Fruit fly (Drosophila melanogaster) whole organism, embryonic: ENCODE results near the gene Nf-YC.

Experiments used
- Bteb2 ChIP-seq: fragments of 200-800 bp; sonication (Bioruptor generic); optimal IDR thresholded peaks from 2 replicates; lab custom pipeline; 2016; ENCODE audit warnings: missing biosample characterization, missing genetic modification characterization
- CG10274 ChIP-seq: fragments of 200-800 bp; sonication (Bioruptor generic); optimal IDR thresholded peaks from 3 replicates; lab custom pipeline; 2017; ENCODE audit warnings: missing biosample characterization, mild to moderate bottlenecking, missing genetic modification characterization
- CG11398 ChIP-seq: fragments of 200-800 bp; sonication (Bioruptor generic); optimal IDR thresholded peaks from 2 replicates; lab custom pipeline; 2016; ENCODE audit warnings: missing biosample characterization, missing genetic modification characterization
- CG11456 ChIP-seq: fragments of 200-800 bp; sonication (Bioruptor generic); IDR thresholded peaks from 3 replicates; pipeline ENCODE4 v1.3.6; 2022; ENCODE audit warnings: missing biosample characterization, missing genetic modification characterization
- CG12155 ChIP-seq: fragments of 200-800 bp; sonication (Bioruptor generic); optimal IDR thresholded peaks from 3 replicates; lab custom pipeline; 2016; ENCODE audit warnings: missing biosample characterization, missing genetic modification characterization
- CG12942 ChIP-seq: fragments of 200-800 bp; sonication (Bioruptor generic); optimal IDR thresholded peaks from 3 replicates; lab custom pipeline; 2016; ENCODE audit warnings: missing biosample characterization, missing genetic modification characterization
- CG13424 ChIP-seq: fragments of 200-800 bp; sonication (Bioruptor generic); optimal IDR thresholded peaks from 2 replicates; lab custom pipeline; 2019; ENCODE audit warnings: missing biosample characterization, mild to moderate bottlenecking, missing genetic modification characterization, moderate library complexity
- CG14667 ChIP-seq: fragments of 200-800 bp; sonication (Bioruptor generic); IDR thresholded peaks from 2 replicates; pipeline ENCODE4 v1.3.6; 2022; ENCODE audit warnings: missing biosample characterization, missing genetic modification characterization
- CG15269 ChIP-seq: fragments of 200-800 bp; sonication (Bioruptor generic); optimal IDR thresholded peaks from 2 replicates; lab custom pipeline; 2018; ENCODE audit warnings: missing biosample characterization, mild to moderate bottlenecking, missing genetic modification characterization, moderate library complexity
- CG17328 ChIP-seq: fragments of 200-800 bp; sonication (Bioruptor generic); IDR thresholded peaks from 2 replicates; pipeline ENCODE4 v1.3.6; 2022; ENCODE audit warnings: missing biosample characterization, missing genetic modification characterization
- CG18476 ChIP-seq: fragments of 200-800 bp; sonication (Bioruptor generic); optimal IDR thresholded peaks from 2 replicates; lab custom pipeline; 2016; ENCODE audit warnings: missing biosample characterization, mild to moderate bottlenecking, missing genetic modification characterization
- CG2129 ChIP-seq: fragments of 200-800 bp; sonication (Bioruptor generic); IDR thresholded peaks from 2 replicates; pipeline ENCODE4 v1.3.6; 2022; ENCODE audit warnings: missing biosample characterization, missing genetic modification characterization; ENCODE audit not compliant: partially characterized antibody
- CG30403 ChIP-seq: fragments of 200-800 bp; sonication (Bioruptor generic); optimal IDR thresholded peaks from 3 replicates; lab custom pipeline; 2016; ENCODE audit warnings: missing biosample characterization, missing genetic modification characterization
- CG3281 ChIP-seq: fragments of 200-800 bp; sonication (Bioruptor generic); optimal IDR thresholded peaks from 3 replicates; lab custom pipeline; 2017; ENCODE audit warnings: missing biosample characterization, mild to moderate bottlenecking, missing genetic modification characterization
- CG6654 ChIP-seq: fragments of 200-800 bp; sonication (Bioruptor generic); optimal IDR thresholded peaks from 2 replicates; lab custom pipeline; 2017; ENCODE audit warnings: missing biosample characterization, mild to moderate bottlenecking, missing genetic modification characterization
- CG6689 ChIP-seq: fragments of 200-800 bp; sonication (Bioruptor generic); IDR thresholded peaks from 2 replicates; pipeline ENCODE4 v1.3.6; 2022; ENCODE audit warnings: missing biosample characterization, missing genetic modification characterization
- CG7786 ChIP-seq: fragments of 200-800 bp; sonication (Bioruptor generic); optimal IDR thresholded peaks from 2 replicates; lab custom pipeline; 2016; ENCODE audit warnings: missing biosample characterization, missing genetic modification characterization
- CG8388 ChIP-seq: fragments of 200-800 bp; sonication (Bioruptor generic); optimal IDR thresholded peaks from 2 replicates; lab custom pipeline; 2019; ENCODE audit warnings: missing biosample characterization, mild to moderate bottlenecking, missing genetic modification characterization, moderate library complexity
- CG8765 ChIP-seq: fragments of 200-800 bp; sonication (Bioruptor generic); IDR thresholded peaks from 2 replicates; pipeline ENCODE4 v1.3.6; 2022; ENCODE audit warnings: missing biosample characterization, missing genetic modification characterization
- CG8924 ChIP-seq: fragments of 200-800 bp; optimal IDR thresholded peaks from 3 replicates; lab custom pipeline; 2019; ENCODE audit warnings: missing biosample characterization, mild to moderate bottlenecking, missing genetic modification characterization, moderate library complexity
- CG9932 ChIP-seq: fragments of 200-800 bp; sonication (Bioruptor generic); IDR thresholded peaks from 2 replicates; pipeline ENCODE4 v1.3.6; 2022; ENCODE audit warnings: missing biosample characterization, missing genetic modification characterization
- CrebB ChIP-seq: fragments of 200-800 bp; sonication (Bioruptor generic); optimal IDR thresholded peaks from 3 replicates; lab custom pipeline; 2018; ENCODE audit warnings: missing biosample characterization, mild to moderate bottlenecking, missing genetic modification characterization
- Dbx ChIP-seq: fragments of 200-800 bp; sonication (Bioruptor generic); IDR thresholded peaks from 3 replicates; pipeline ENCODE4 v1.3.6; 2022; ENCODE audit warnings: missing biosample characterization, missing genetic modification characterization
- Dek ChIP-seq: fragments of 200-800 bp; sonication (Bioruptor generic); optimal IDR thresholded peaks from 3 replicates; lab custom pipeline; 2019; ENCODE audit warnings: missing biosample characterization, mild to moderate bottlenecking, missing genetic modification characterization, moderate library complexity
- HLHmδ ChIP-seq: fragments of 200-800 bp; sonication (Bioruptor generic); optimal IDR thresholded peaks from 2 replicates; lab custom pipeline; 2018; ENCODE audit warnings: missing biosample characterization, mild to moderate bottlenecking, missing genetic modification characterization, moderate library complexity
- Hmr ChIP-seq: fragments of 200-800 bp; sonication (Bioruptor generic); optimal IDR thresholded peaks from 3 replicates; lab custom pipeline; 2017; ENCODE audit warnings: mild to moderate bottlenecking, missing biosample characterization, missing genetic modification reagents, missing genetic modification characterization
- Hmx ChIP-seq: fragments of 200-800 bp; sonication (Bioruptor generic); optimal IDR thresholded peaks from 2 replicates; lab custom pipeline; 2016; ENCODE audit warnings: missing biosample characterization, missing genetic modification characterization
- Max ChIP-seq: fragments of 200-800 bp; sonication (Bioruptor generic); optimal IDR thresholded peaks from 2 replicates; lab custom pipeline; 2016; ENCODE audit warnings: missing biosample characterization, mild to moderate bottlenecking, missing genetic modification characterization
- Ssrp ChIP-seq: fragments of 200-800 bp; sonication (Bioruptor generic); optimal IDR thresholded peaks from 2 replicates; lab custom pipeline; 2018; ENCODE audit warnings: missing biosample characterization, mild to moderate bottlenecking, missing genetic modification characterization, moderate library complexity
- Trl ChIP-seq, 3 experiments: fragments of >200 bp in 2 of 3; fragments of 200-800 bp in 1 of 3; sonication (Bioruptor generic) in 1 of 3; optimal IDR thresholded peaks; 2 replicates in 1 of 3; 3 replicates in 2 of 3; lab custom pipeline; 2016 to 2017; ENCODE audit warnings: missing biosample characterization in 1 of 3, missing genetic modification characterization in 1 of 3
- ash1 ChIP-seq: fragments of 200-800 bp; sonication (Bioruptor generic); optimal IDR thresholded peaks from 2 replicates; lab custom pipeline; 2018; ENCODE audit warnings: missing biosample characterization, mild to moderate bottlenecking, missing genetic modification characterization
- az2 ChIP-seq: fragments of 200-800 bp; sonication (Bioruptor generic); optimal IDR thresholded peaks from 3 replicates; lab custom pipeline; 2016; ENCODE audit warnings: missing biosample characterization, missing genetic modification characterization
- bcd ChIP-seq: fragments of 200-800 bp; sonication (Bioruptor generic); optimal IDR thresholded peaks from 2 replicates; lab custom pipeline; 2017; ENCODE audit warnings: missing biosample characterization, mild to moderate bottlenecking, missing genetic modification characterization
- chm ChIP-seq: fragments of 200-800 bp; sonication (Bioruptor generic); IDR thresholded peaks from 2 replicates; pipeline ENCODE4 v1.3.6; 2022; ENCODE audit warnings: missing biosample characterization, missing genetic modification characterization
- ci ChIP-seq: fragments of 200-800 bp; sonication (Bioruptor generic); IDR thresholded peaks from 3 replicates; pipeline ENCODE4 v1.3.6; 2022; ENCODE audit warnings: missing biosample characterization, missing genetic modification characterization
- dati ChIP-seq: fragments of 200-800 bp; sonication (Bioruptor generic); IDR thresholded peaks from 2 replicates; pipeline ENCODE4 v1.3.6; 2022; ENCODE audit warnings: missing biosample characterization, missing genetic modification characterization
- disco-r ChIP-seq: fragments of 200-800 bp; sonication (Bioruptor generic); optimal IDR thresholded peaks from 2 replicates; lab custom pipeline; 2016; ENCODE audit warnings: missing biosample characterization, missing genetic modification characterization
- dysf ChIP-seq: fragments of 200-800 bp; sonication (Bioruptor generic); IDR thresholded peaks from 3 replicates; pipeline ENCODE4 v1.3.6; 2022; ENCODE audit warnings: missing biosample characterization, missing genetic modification characterization
- ewg ChIP-seq: fragments of 200-800 bp; sonication (Bioruptor generic); optimal IDR thresholded peaks from 3 replicates; lab custom pipeline; 2017; ENCODE audit warnings: mild to moderate bottlenecking, missing biosample characterization, missing genetic modification reagents, missing genetic modification characterization
- fd102C ChIP-seq: fragments of 200-800 bp; sonication (Bioruptor generic); optimal IDR thresholded peaks from 2 replicates; lab custom pipeline; 2018; ENCODE audit warnings: missing biosample characterization, mild to moderate bottlenecking, missing genetic modification characterization, moderate library complexity
- gem ChIP-seq: fragments of 200-800 bp; sonication (Bioruptor generic); optimal IDR thresholded peaks from 2 replicates; lab custom pipeline; 2019; ENCODE audit warnings: missing biosample characterization, mild to moderate bottlenecking, missing genetic modification characterization, moderate library complexity
- kah ChIP-seq: fragments of 200-800 bp; sonication (Bioruptor generic); optimal IDR thresholded peaks from 2 replicates; lab custom pipeline; 2018; ENCODE audit warnings: missing biosample characterization, mild to moderate bottlenecking, missing genetic modification characterization
- lmd ChIP-seq: fragments of 200-800 bp; sonication (Bioruptor generic); IDR thresholded peaks from 2 replicates; pipeline ENCODE4 v1.3.6; 2022; ENCODE audit warnings: missing biosample characterization, missing genetic modification characterization
- org-1 ChIP-seq: fragments of 200-800 bp; sonication (Bioruptor generic); optimal IDR thresholded peaks from 2 replicates; lab custom pipeline; 2017; ENCODE audit warnings: missing biosample characterization, missing genetic modification characterization
- pnt ChIP-seq: fragments of 200-800 bp; sonication (Bioruptor generic); optimal IDR thresholded peaks from 3 replicates; lab custom pipeline; 2016; ENCODE audit warnings: missing biosample characterization, missing genetic modification characterization
- psq ChIP-seq: fragments of 200-800 bp; sonication (Bioruptor generic); optimal IDR thresholded peaks from 2 replicates; lab custom pipeline; 2017; ENCODE audit warnings: missing biosample characterization, missing genetic modification characterization
- ro ChIP-seq: fragments of 200-800 bp; sonication (Bioruptor generic); IDR thresholded peaks from 2 replicates; pipeline ENCODE4 v1.3.6; 2022; ENCODE audit warnings: missing biosample characterization, missing genetic modification characterization
- seq ChIP-seq: fragments of 200-800 bp; sonication (Bioruptor generic); IDR thresholded peaks from 2 replicates; pipeline ENCODE4 v1.3.6; 2022; ENCODE audit warnings: missing biosample characterization, missing genetic modification characterization
- sisA ChIP-seq: fragments of 200-800 bp; sonication (Bioruptor generic); IDR thresholded peaks from 2 replicates; pipeline ENCODE4 v1.3.6; 2022; ENCODE audit warnings: missing biosample characterization, missing genetic modification characterization
- vnd ChIP-seq: fragments of 200-800 bp; sonication (Bioruptor generic); IDR thresholded peaks from 3 replicates; pipeline ENCODE4 v1.3.6; 2022; ENCODE audit warnings: missing biosample characterization, missing genetic modification characterization; ENCODE audit not compliant: partially characterized antibody

Gene Nf-YC

dm6 chrX:6843841-6844440, 23.2 kb upstream of the Nf-YC start, which contains the start of the genes CG14435 and Tmf (continued):
- peak; percentile 82 for TF ChIP-seq Ssrp (tag; lab: Kevin White, UChicago)
- peak; percentile 62 for TF ChIP-seq ro
- peak; percentile 44 for TF ChIP-seq psq
- peak; percentile 50 for TF ChIP-seq pnt (GFP tag; lab: Kevin White, UChicago)
- peak; percentile 91 for TF ChIP-seq dysf (GFP tag; lab: Robert Waterston, UW)
- peak; percentile 92 for TF ChIP-seq gem
- peak; percentile 91 for TF ChIP-seq sisA (GFP tag; lab: Robert Waterston, UW)
- peak; percentile 80 for TF ChIP-seq az2 (GFP tag; lab: Kevin White, UChicago)
- TF ChIP-seq ci (GFP tag; lab: Robert Waterston, UW), result peak; percentile 80
- TF ChIP-seq CG15269 (tag; lab: Kevin White, UChicago), result peak; percentile 86
- TF ChIP-seq CG13424 (tag; lab: Kevin White, UChicago), result peak; percentile 90
- TF ChIP-seq CG6654 (GFP tag; lab: Kevin White, UChicago), result peak; percentile 56
- peak; percentile 45 for TF ChIP-seq Hmx
- TF ChIP-seq CG8924 (tag; lab: Kevin White, UChicago), result peak; percentile 90
- no peak for TF ChIP-seq ash1 (GFP tag; lab: Kevin White, UChicago)
- TF ChIP-seq fd102C (GFP tag; lab: Kevin White, UChicago), result peak; percentile 8
- TF ChIP-seq Hmr (GFP tag; lab: Kevin White, UChicago), result peak; percentile 85
- TF ChIP-seq lmd (GFP tag; lab: Robert Waterston, UW), result peak; percentile 89
- TF ChIP-seq CG12155 (GFP tag; lab: Kevin White, UChicago), result peak; percentile 81
- peak; percentile 42 for TF ChIP-seq CG10274 (GFP tag; lab: Kevin White, UChicago)
- peak; percentile 79 for TF ChIP-seq Dek (tag; lab: Kevin White, UChicago)
- 0 out of 2 replicates have a peak, but pooled peaks have one; percentile 37 for TF ChIP-seq chm
- peak; percentile 93 for TF ChIP-seq CG9932 (GFP tag; lab: Robert Waterston, UW)
- peak; percentile 71 for TF ChIP-seq CG18476 (GFP tag; lab: Kevin White, UChicago)
- TF ChIP-seq CrebB (tag; lab: Kevin White, UChicago), result no peak
- TF ChIP-seq CG6689 (GFP tag; lab: Robert Waterston, UW), result peak; percentile 88
- TF ChIP-seq CG8765 (GFP tag; lab: Robert Waterston, UW), result peak; percentile 72
- TF ChIP-seq Dbx (GFP tag; lab: Robert Waterston, UW), result peak; percentile 91
- TF ChIP-seq dati, result no peak
- TF ChIP-seq bcd, result peak; percentile 89
- no peak for TF ChIP-seq CG2129
- peak; percentile 27 for TF ChIP-seq Bteb2 (GFP tag; lab: Kevin White, UChicago)
- TF ChIP-seq kah (GFP tag; lab: Kevin White, UChicago), result peak; percentile 59
- TF ChIP-seq CG8388 (GFP tag; lab: Kevin White, UChicago), result peak; percentile 76
- TF ChIP-seq CG3281 (GFP tag; lab: Kevin White, UChicago), result peak; percentile 83
- TF ChIP-seq CG11456, result peak; percentile 90
- TF ChIP-seq Max (GFP tag; lab: Kevin White, UChicago), result peak; percentile 77
- TF ChIP-seq CG30403 (GFP tag; lab: Kevin White, UChicago), result peak; percentile 91
- peak; percentile 53 for TF ChIP-seq org-1 (GFP tag; lab: Kevin White, UChicago)
- peak; percentile 68 for TF ChIP-seq CG12942 (GFP tag; lab: Kevin White, UChicago)
- TF ChIP-seq ewg (GFP tag; lab: Kevin White, UChicago), result peak; percentile 67
- no peak for TF ChIP-seq CG11398 (GFP tag; lab: Kevin White, UChicago)
- 0 out of 3 replicates have a peak, but pooled peaks have one; percentile 50 for TF ChIP-seq vnd (GFP tag; lab: Robert Waterston, UW)
- TF ChIP-seq seq (GFP tag; lab: Robert Waterston, UW), result peak; percentile 69
- no peak for TF ChIP-seq HLHmδ (GFP tag; lab: Kevin White, UChicago)
- TF ChIP-seq Trl (optimal IDR thresholded peaks at IDR 0.05; lab: Kevin White, UChicago), result no peak
- TF ChIP-seq Trl (GFP tag; optimal IDR thresholded peaks at IDR 0.05; lab: Kevin White, UChicago), result peak; percentile 15
- TF ChIP-seq CG14667 (GFP tag; lab: Robert Waterston, UW), result peak; percentile 86
- TF ChIP-seq CG17328 (GFP tag; lab: Robert Waterston, UW), result peak; percentile 81
- TF ChIP-seq disco-r, result no peak
- TF ChIP-seq CG7786 (GFP tag; lab: Kevin White, UChicago), result peak; percentile 55
